Fruit fly (Drosophila melanogaster) whole organism, prepupa: Measurements from ENCODE around the gene ouib.

Experiments used
- Blimp-1 ChIP-seq: fragments of 200-800 bp; sonication (Bioruptor generic); optimal IDR thresholded peaks from 3 replicates; lab custom pipeline; 2017; ENCODE audit warnings: missing biosample characterization, missing genetic modification characterization, mild to moderate bottlenecking, moderate library complexity, missing genetic modification reagents
- CG10631 ChIP-seq: fragments of 200-800 bp; sonication (Bioruptor generic); optimal IDR thresholded peaks from 2 replicates; lab custom pipeline; 2016; ENCODE audit warnings: missing biosample characterization, missing genetic modification characterization
- CG10669 ChIP-seq: fragments of 200-800 bp; sonication (Bioruptor generic); optimal IDR thresholded peaks from 3 replicates; lab custom pipeline; 2018; ENCODE audit warnings: missing biosample characterization, mild to moderate bottlenecking, missing genetic modification characterization, moderate library complexity
- CG11902 ChIP-seq: fragments of 200-800 bp; sonication (Bioruptor generic); optimal IDR thresholded peaks from 3 replicates; lab custom pipeline; 2016; ENCODE audit warnings: missing biosample characterization, missing genetic modification characterization
- CG15336 ChIP-seq: fragments of 200-800 bp; sonication (Bioruptor generic); IDR thresholded peaks from 2 replicates; pipeline ENCODE4 v1.3.6; 2022; ENCODE audit warnings: missing biosample characterization, missing genetic modification characterization
- CG1621 ChIP-seq: fragments of 200-800 bp; sonication (Bioruptor generic); optimal IDR thresholded peaks from 3 replicates; lab custom pipeline; 2018; ENCODE audit warnings: missing biosample characterization, mild to moderate bottlenecking, missing genetic modification characterization
- CG16779 ChIP-seq: fragments of 200-800 bp; sonication (Bioruptor generic); optimal IDR thresholded peaks from 3 replicates; lab custom pipeline; 2017; ENCODE audit warnings: missing biosample characterization, mild to moderate bottlenecking, missing genetic modification characterization
- CG3032 ChIP-seq: fragments of 200-800 bp; optimal IDR thresholded peaks from 2 replicates; lab custom pipeline; 2019; ENCODE audit warnings: missing biosample characterization, mild to moderate bottlenecking, missing genetic modification characterization, moderate library complexity
- CG31627 ChIP-seq: fragments of 200-800 bp; sonication (Bioruptor generic); optimal IDR thresholded peaks from 3 replicates; lab custom pipeline; 2016; ENCODE audit warnings: missing biosample characterization, missing genetic modification characterization
- CG32006 ChIP-seq: fragments of 200-800 bp; sonication (Bioruptor generic); optimal IDR thresholded peaks from 3 replicates; lab custom pipeline; 2017; ENCODE audit warnings: missing biosample characterization, mild to moderate bottlenecking, missing genetic modification characterization
- CG34406 ChIP-seq: fragments of 200-800 bp; sonication (Bioruptor generic); optimal IDR thresholded peaks from 3 replicates; lab custom pipeline; 2016; ENCODE audit warnings: missing biosample characterization, missing genetic modification characterization
- CG3919 ChIP-seq: fragments of 200-800 bp; sonication (Bioruptor generic); optimal IDR thresholded peaks from 3 replicates; lab custom pipeline; 2016; ENCODE audit warnings: missing biosample characterization, missing genetic modification characterization
- CG4318 ChIP-seq: fragments of 200-800 bp; sonication (Bioruptor generic); optimal IDR thresholded peaks from 3 replicates; lab custom pipeline; 2017; ENCODE audit warnings: missing biosample characterization, mild to moderate bottlenecking, missing genetic modification characterization
- CG6163 ChIP-seq: fragments of 200-800 bp; sonication (Bioruptor generic); IDR thresholded peaks from 3 replicates; pipeline ENCODE4 v1.3.6; 2022; ENCODE audit warnings: missing biosample characterization, missing genetic modification characterization
- CG6276 ChIP-seq: fragments of 200-800 bp; sonication (Bioruptor generic); optimal IDR thresholded peaks from 2 replicates; lab custom pipeline; 2017; ENCODE audit warnings: missing biosample characterization, mild to moderate bottlenecking, missing genetic modification characterization
- CG6808 ChIP-seq: fragments of 200-800 bp; sonication (Bioruptor generic); optimal IDR thresholded peaks from 3 replicates; lab custom pipeline; 2017; ENCODE audit warnings: missing biosample characterization, missing genetic modification characterization, mild to moderate bottlenecking, moderate library complexity, missing genetic modification reagents
- CG7368 ChIP-seq: fragments of 200-800 bp; sonication (Bioruptor generic); optimal IDR thresholded peaks from 3 replicates; lab custom pipeline; 2016; ENCODE audit warnings: missing biosample characterization, missing genetic modification characterization
- CG8119 ChIP-seq: fragments of 200-800 bp; sonication (Bioruptor generic); IDR thresholded peaks from 3 replicates; pipeline ENCODE4 v1.3.6; 2022; ENCODE audit warnings: missing biosample characterization, missing genetic modification characterization
- CG8319 ChIP-seq: fragments of 200-800 bp; sonication (Bioruptor generic); optimal IDR thresholded peaks from 3 replicates; lab custom pipeline; 2016; ENCODE audit warnings: missing biosample characterization, missing genetic modification characterization
- CG8632 ChIP-seq: fragments of 200-800 bp; sonication (Bioruptor generic); optimal IDR thresholded peaks from 3 replicates; lab custom pipeline; 2016; ENCODE audit warnings: missing biosample characterization, missing genetic modification characterization
- CG9139 ChIP-seq: fragments of 200-800 bp; sonication (Bioruptor generic); optimal IDR thresholded peaks from 3 replicates; lab custom pipeline; 2017; ENCODE audit warnings: missing biosample characterization, mild to moderate bottlenecking, missing genetic modification characterization
- Eip75B ChIP-seq: fragments of 200-800 bp; sonication (Bioruptor generic); optimal IDR thresholded peaks from 3 replicates; lab custom pipeline; 2016; ENCODE audit warnings: missing biosample characterization, missing genetic modification characterization
- Eip78C ChIP-seq: fragments of 200-800 bp; sonication (Bioruptor generic); peaks from one replicate; lab custom pipeline; 2016; ENCODE audit warnings: missing biosample characterization, missing genetic modification characterization
- Eip93F ChIP-seq: fragments of 200-800 bp; sonication (Bioruptor generic); optimal IDR thresholded peaks from 2 replicates; lab custom pipeline; 2016; ENCODE audit warnings: missing biosample characterization, mild to moderate bottlenecking, missing genetic modification characterization
- Ets21C ChIP-seq: fragments of 200-800 bp; sonication (Bioruptor generic); optimal IDR thresholded peaks from 3 replicates; lab custom pipeline; 2016; ENCODE audit warnings: missing biosample characterization, missing genetic modification characterization
- Ets96B ChIP-seq: fragments of 200-800 bp; optimal IDR thresholded peaks from 2 replicates; lab custom pipeline; 2019; ENCODE audit warnings: missing biosample characterization, mild to moderate bottlenecking, missing genetic modification characterization, moderate library complexity
- Gug ChIP-seq: fragments of 200-800 bp; sonication (Bioruptor generic); IDR thresholded peaks from 2 replicates; pipeline ENCODE4 v1.3.6; 2022; ENCODE audit warnings: missing biosample characterization, missing genetic modification characterization
- Hr38 ChIP-seq: sonication (Bioruptor generic); optimal IDR thresholded peaks from 2 replicates; lab custom pipeline; 2016; ENCODE audit warnings: missing biosample characterization, missing genetic modification characterization
- Hr39 ChIP-seq: fragments of 200-800 bp; sonication (Bioruptor generic); optimal IDR thresholded peaks from 2 replicates; lab custom pipeline; 2016; ENCODE audit warnings: missing biosample characterization, missing genetic modification characterization
- Hr4 ChIP-seq: fragments of 200-800 bp; sonication (Bioruptor generic); optimal IDR thresholded peaks from 3 replicates; lab custom pipeline; 2016; ENCODE audit warnings: missing biosample characterization, missing genetic modification characterization
- Met ChIP-seq: fragments of 200-800 bp; sonication (Bioruptor generic); optimal IDR thresholded peaks from 3 replicates; lab custom pipeline; 2016; ENCODE audit warnings: missing biosample characterization, missing genetic modification characterization
- OdsH ChIP-seq: fragments of 200-800 bp; sonication (Bioruptor generic); optimal IDR thresholded peaks from 3 replicates; lab custom pipeline; 2016; ENCODE audit warnings: missing biosample characterization, missing genetic modification characterization
- Smox ChIP-seq: fragments of 200-800 bp; sonication (Bioruptor generic); optimal IDR thresholded peaks from 3 replicates; lab custom pipeline; 2016; ENCODE audit warnings: missing biosample characterization, missing genetic modification characterization
- Sox102F ChIP-seq: fragments of 200-800 bp; sonication (Bioruptor generic); optimal IDR thresholded peaks from 2 replicates; lab custom pipeline; 2016; ENCODE audit warnings: missing biosample characterization, mild to moderate bottlenecking, missing genetic modification characterization
- Sox14 ChIP-seq: fragments of 200-800 bp; sonication (Bioruptor generic); optimal IDR thresholded peaks from 3 replicates; lab custom pipeline; 2016; ENCODE audit warnings: missing biosample characterization, missing genetic modification characterization
- achi ChIP-seq: fragments of 200-800 bp; sonication (Bioruptor generic); optimal IDR thresholded peaks from 3 replicates; lab custom pipeline; 2016; ENCODE audit warnings: missing biosample characterization, missing genetic modification characterization
- acj6 ChIP-seq: fragments of 200-800 bp; sonication (Bioruptor generic); optimal IDR thresholded peaks from 3 replicates; lab custom pipeline; 2016; ENCODE audit warnings: missing biosample characterization, missing genetic modification characterization
- dac ChIP-seq: fragments of 200-800 bp; sonication (Bioruptor generic); optimal IDR thresholded peaks from 2 replicates; lab custom pipeline; 2017; ENCODE audit warnings: missing biosample characterization, mild to moderate bottlenecking, missing genetic modification characterization
- dsx ChIP-seq: fragments of 200-800 bp; optimal IDR thresholded peaks from 3 replicates; lab custom pipeline; 2019; ENCODE audit warnings: missing biosample characterization, mild to moderate bottlenecking, missing genetic modification characterization, moderate library complexity; ENCODE audit not compliant: poor library complexity, severe bottlenecking
- eg ChIP-seq: fragments of 200-800 bp; sonication (Bioruptor generic); IDR thresholded peaks from 3 replicates; pipeline ENCODE4 v1.3.6; 2022; ENCODE audit warnings: missing biosample characterization, missing genetic modification characterization
- fd85E ChIP-seq: fragments of 200-800 bp; sonication (Bioruptor generic); optimal IDR thresholded peaks from 3 replicates; lab custom pipeline; 2016; ENCODE audit warnings: missing biosample characterization, missing genetic modification characterization
- fkh ChIP-seq: fragments of 200-800 bp; sonication (Bioruptor generic); optimal IDR thresholded peaks from 3 replicates; lab custom pipeline; 2017; ENCODE audit warnings: missing biosample characterization, mild to moderate bottlenecking, missing genetic modification characterization, moderate library complexity
- lz ChIP-seq: fragments of 200-800 bp; sonication (Bioruptor generic); optimal IDR thresholded peaks from 3 replicates; lab custom pipeline; 2016; ENCODE audit warnings: missing biosample characterization, missing genetic modification characterization
- net ChIP-seq: fragments of 200-800 bp; sonication (Bioruptor generic); optimal IDR thresholded peaks from 3 replicates; lab custom pipeline; 2016; ENCODE audit warnings: missing biosample characterization, missing genetic modification characterization
- pdm3 ChIP-seq: fragments of 200-800 bp; sonication (Bioruptor generic); optimal IDR thresholded peaks from 3 replicates; lab custom pipeline; 2016; ENCODE audit warnings: missing biosample characterization, missing genetic modification characterization
- salr ChIP-seq, 2 experiments: fragments of 200-800 bp; sonication (Bioruptor generic); optimal IDR thresholded peaks; 3 replicates each; lab custom pipeline; 2016 to 2018; ENCODE audit warnings: missing biosample characterization in 2 of 2, missing genetic modification characterization in 2 of 2, mild to moderate bottlenecking in 1 of 2
- spab ChIP-seq: fragments of 200-800 bp; sonication (Bioruptor generic); optimal IDR thresholded peaks from 2 replicates; lab custom pipeline; 2017; ENCODE audit warnings: missing biosample characterization, mild to moderate bottlenecking, missing genetic modification characterization, missing genetic modification reagents
- svp ChIP-seq: fragments of 200-800 bp; sonication (Bioruptor generic); peaks from one replicate; lab custom pipeline; 2016; ENCODE audit warnings: missing biosample characterization, missing genetic modification characterization
- topi ChIP-seq: fragments of 200-800 bp; sonication (Bioruptor generic); optimal IDR thresholded peaks from 3 replicates; lab custom pipeline; 2016; ENCODE audit warnings: missing biosample characterization, missing genetic modification characterization
- vri ChIP-seq: fragments of 200-800 bp; sonication (Bioruptor generic); optimal IDR thresholded peaks from 3 replicates; lab custom pipeline; 2016; ENCODE audit warnings: missing biosample characterization, mild to moderate bottlenecking, missing genetic modification characterization

Gene ouib

dm6 chr3R:8725179-8725578 lies at the start of gene ouib:
TSS of gene ouib (plus strand) at chr3R:8725479.
- TF ChIP-seq spab (GFP tag; lab: Kevin White, UChicago) = no peak
- no peak for TF ChIP-seq CG8319 (GFP tag; lab: Kevin White, UChicago)
- no peak for TF ChIP-seq CG16779 (tag; lab: Kevin White, UChicago)
- TF ChIP-seq acj6 (GFP tag; lab: Kevin White, UChicago) = no peak
- TF ChIP-seq, all 60 proteins: peak for 0

- TF ChIP-seq Ets21C (GFP tag; lab: Kevin White, UChicago) (peak; percentile 76), Sox102F (peak; percentile 80), OdsH (GFP tag; lab: Kevin White, UChicago) (peak; percentile 81), CG31627 (GFP tag; lab: Kevin White, UChicago) (peak; percentile 80), CG6163 (GFP tag; lab: Robert Waterston, UW) (peak; percentile 67), pdm3 (peak; percentile 77), CG3032 (tag; lab: Kevin White, UChicago) (peak; percentile 79), CG16779 (tag; lab: Kevin White, UChicago) (no peak), CG8119 (GFP tag; lab: Robert Waterston, UW) (peak; percentile 51; the same call in 1 of the 3 replicates), CG4318 (GFP tag; lab: Kevin White, UChicago) (no peak), Hr39 (GFP tag; lab: Kevin White, UChicago) (peak; percentile 79), CG34406 (peak; percentile 56), net (GFP tag; lab: Kevin White, UChicago) (no peak), CG3919 (GFP tag; lab: Kevin White, UChicago) (peak; percentile 74), CG6276 (GFP tag; lab: Kevin White, UChicago) (no peak), CG32006 (GFP tag; lab: Kevin White, UChicago) (peak; percentile 68), dsx (GFP tag; lab: Kevin White, UChicago) (no peak), Hr38 (no peak), Eip78C (GFP tag; lab: Kevin White, UChicago) (no peak), CG10631 (GFP tag; lab: Kevin White, UChicago) (peak; percentile 77), Met (GFP tag; lab: Kevin White, UChicago) (no peak), eg (peak; percentile 52; the same call in 2 of the 3 replicates), Blimp-1 (peak; percentile 27), CG11902 (GFP tag; lab: Kevin White, UChicago) (peak; percentile 54), CG1621 (no peak), Eip93F (GFP tag; lab: Kevin White, UChicago) (peak; percentile 56), svp (GFP tag; lab: Kevin White, UChicago) (peak; percentile 94), Gug (GFP tag; lab: Robert Waterston, UW) (peak; percentile 60; the same call in 1 of the 2 replicates), Sox14 (GFP tag; lab: Kevin White, UChicago) (peak; percentile 83), Hr4 (GFP tag; lab: Kevin White, UChicago) (peak; percentile 79), CG9139 (GFP tag; lab: Kevin White, UChicago) (peak; percentile 25), Eip75B (GFP tag; lab: Kevin White, UChicago) (peak; percentile 74), dac (GFP tag; lab: Kevin White, UChicago) (peak; percentile 40), achi (peak; percentile 98), CG6808 (GFP tag; lab: Kevin White, UChicago) (no peak), CG7368 (peak; percentile 34), fkh (GFP tag; lab: Kevin White, UChicago) (no peak), topi (GFP tag; lab: Kevin White, UChicago) (peak; percentile 82), lz (GFP tag; lab: Kevin White, UChicago) (peak; percentile 83), CG8632 (GFP tag; lab: Kevin White, UChicago) (peak; percentile 44), CG15336 (GFP tag; lab: Robert Waterston, UW) (no peak; the same call in 1 of the 2 replicates), Ets96B (tag; lab: Kevin White, UChicago) (peak; percentile 74), Smox (GFP tag; lab: Kevin White, UChicago) (peak; percentile 81), salr (GFP tag; optimal IDR thresholded peaks at IDR 0.05; lab: Kevin White, UChicago) (peak in 1 of 2 experiments; percentile 24), vri (GFP tag; lab: Kevin White, UChicago) (no peak), fd85E (GFP tag; lab: Kevin White, UChicago) (peak; percentile 24), CG10669 (GFP tag; lab: Kevin White, UChicago) (peak; percentile 51), CG8319 (GFP tag; lab: Kevin White, UChicago) (peak; percentile 41)
These were observed 48.7 kb upstream of the ouib start, which contains the start of the genes Unc50, CG11755 and CG8043 for dm6 chr3R:8676560-8677000. TSS of gene Unc50 (minus strand) at chr3R:8676613. TSS of gene CG11755 (plus strand) at chr3R:8676915. TSS of gene CG8043 (plus strand) at chr3R:8676915.
